Fruit fly (Drosophila melanogaster): ENCODE results near the gene CG17097.

dm6 chr2L:10614660-10615479 is 31.3 kb upstream of the CG17097 start:
- TF ChIP-seq h (optimal IDR thresholded peaks at IDR 0.05): no peak
- TF ChIP-seq insv (optimal IDR thresholded peaks at IDR 0.05): no peak
- TF ChIP-seq psq (optimal IDR thresholded peaks at IDR 0.05): no peak
- no peak for TF ChIP-seq Myc (optimal IDR thresholded peaks at IDR 0.05)
- TF ChIP-seq Sin3A (optimal IDR thresholded peaks at IDR 0.05): no peak
